Fruit fly (Drosophila melanogaster): Measurements from ENCODE around the gene Or67b.

dm6 chr3L:9640713-9641112 is 11.7 kb upstream of the Or67b start, which contains the start of gene CG18180:
- TF ChIP-seq insv (optimal IDR thresholded peaks at IDR 0.05) = no peak
- TF ChIP-seq ttk (optimal IDR thresholded peaks at IDR 0.05) = no peak
- TF ChIP-seq Sin3A (optimal IDR thresholded peaks at IDR 0.05) = no peak
- TF ChIP-seq psq (optimal IDR thresholded peaks at IDR 0.05) = no peak
- TF ChIP-seq Myc (optimal IDR thresholded peaks at IDR 0.05) = no peak

Measured in Kc167 (cell line).